Fruit fly (Drosophila melanogaster) ovary, adult (tissue): ENCODE results near the gene rngo.

Experiments used
- CG17801 ChIP-seq: fragments of 200-800 bp; optimal IDR thresholded peaks from 2 replicates; lab custom pipeline; 2019; ENCODE audit warnings: missing biosample characterization, mild to moderate bottlenecking, missing genetic modification characterization, moderate library complexity; ENCODE audit not compliant: partially characterized antibody

Gene rngo

DNA sequence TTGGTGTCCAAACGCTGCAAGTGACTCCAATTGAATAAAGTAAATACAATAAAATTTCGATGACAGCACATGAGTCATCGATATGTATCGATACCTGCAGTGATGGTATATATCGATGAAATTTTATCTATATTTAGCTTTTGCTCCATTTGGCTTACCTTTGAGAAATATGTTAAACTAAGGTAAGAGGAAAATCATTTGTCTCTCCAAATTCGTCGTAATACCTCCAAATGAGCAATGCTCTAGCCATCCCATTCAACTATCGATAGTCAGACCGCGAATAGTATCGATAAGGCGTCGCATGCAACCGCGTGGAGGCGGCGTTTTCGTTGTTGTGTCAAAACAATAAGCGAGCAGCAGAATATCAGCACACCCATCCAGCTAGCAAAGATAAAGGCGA, at the start of gene rngo, which contains the start of gene Cdc50:
Gene rngo (plus strand): TSS at position 189 of the 400 bp plus-strand sequence.
Gene Cdc50 (minus strand): TSS at position 52 of the 400 bp plus-strand sequence.
- TF ChIP-seq CG17801 (GFP tag; lab: Kevin White, UChicago), result peak; percentile 46

DNA sequence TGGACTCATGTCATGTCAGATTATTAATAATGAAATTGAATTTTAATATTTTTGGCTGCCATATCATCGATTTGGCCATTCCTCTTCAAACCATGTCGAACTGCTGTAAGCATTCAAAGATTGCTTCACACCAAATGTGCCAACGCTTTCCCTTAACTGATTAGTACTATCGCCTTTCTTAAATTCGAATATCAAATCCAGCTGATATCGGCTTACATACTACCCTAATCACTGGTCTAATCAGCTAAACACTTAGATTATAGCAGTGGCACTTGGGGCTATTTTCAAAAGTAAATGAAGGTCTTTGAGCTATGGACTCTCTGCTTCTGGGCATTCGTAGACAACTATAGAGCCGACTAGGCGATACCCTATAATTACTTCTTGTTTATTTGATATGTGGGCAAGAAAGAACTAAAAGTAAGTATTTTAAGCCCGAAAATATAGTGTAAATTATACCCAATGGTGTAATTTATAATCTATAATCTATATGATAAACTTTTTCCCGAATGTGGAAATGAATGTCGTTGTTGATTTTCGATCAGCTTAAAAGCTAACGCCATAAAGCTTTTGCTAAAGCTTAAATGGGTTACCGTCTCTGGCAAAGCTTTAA, 37.3 kb upstream of the rngo start:
- TF ChIP-seq CG17801 (GFP tag; lab: Kevin White, UChicago), result peak; percentile 74

DNA sequence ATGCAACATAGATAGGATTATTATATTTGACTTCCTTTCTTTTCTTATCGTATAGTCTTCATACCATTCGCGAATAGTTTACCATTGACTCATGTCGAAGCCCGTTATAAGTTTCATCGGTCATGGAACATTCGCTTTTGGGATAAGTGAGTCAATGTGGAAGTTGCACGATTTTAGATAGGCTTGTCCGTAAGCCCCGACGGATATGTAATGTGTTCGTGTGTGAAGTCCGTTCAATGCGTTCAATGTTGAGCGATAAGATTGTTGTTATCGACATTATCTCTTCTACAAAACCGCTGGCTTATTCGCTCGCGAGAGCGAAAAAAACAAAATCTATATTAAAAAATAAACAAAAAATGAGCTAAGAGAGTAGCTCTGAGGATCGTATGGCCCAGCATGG, 36.4 kb upstream of the rngo start, which contains the start of gene CG9981:
Gene CG9981 (minus strand): TSS at position 320 of the 400 bp plus-strand sequence.
- no peak for TF ChIP-seq CG17801 (GFP tag; lab: Kevin White, UChicago)

DNA sequence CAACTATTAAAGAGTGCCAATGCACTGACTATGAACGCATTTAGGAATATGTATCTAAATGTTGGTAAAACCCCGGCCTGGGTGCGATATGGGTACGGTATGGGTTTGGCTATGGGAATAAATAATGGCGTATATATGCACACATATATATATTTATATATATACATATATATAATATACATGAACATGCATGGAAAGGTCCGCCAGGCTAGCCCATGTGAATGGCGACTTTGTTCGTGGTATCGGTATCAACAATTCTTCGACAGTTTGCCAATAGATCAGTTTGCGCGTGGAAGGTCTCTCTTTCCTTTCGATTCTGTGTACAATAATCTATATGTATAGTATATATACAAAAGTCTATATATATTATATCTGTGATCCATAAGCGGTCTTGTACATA, 36.0 kb upstream of the rngo start, which contains the start of gene CG4301:
Gene CG4301 (plus strand): TSS at position 301 of the 400 bp plus-strand sequence.
- no peak for TF ChIP-seq CG17801 (GFP tag; lab: Kevin White, UChicago)

DNA sequence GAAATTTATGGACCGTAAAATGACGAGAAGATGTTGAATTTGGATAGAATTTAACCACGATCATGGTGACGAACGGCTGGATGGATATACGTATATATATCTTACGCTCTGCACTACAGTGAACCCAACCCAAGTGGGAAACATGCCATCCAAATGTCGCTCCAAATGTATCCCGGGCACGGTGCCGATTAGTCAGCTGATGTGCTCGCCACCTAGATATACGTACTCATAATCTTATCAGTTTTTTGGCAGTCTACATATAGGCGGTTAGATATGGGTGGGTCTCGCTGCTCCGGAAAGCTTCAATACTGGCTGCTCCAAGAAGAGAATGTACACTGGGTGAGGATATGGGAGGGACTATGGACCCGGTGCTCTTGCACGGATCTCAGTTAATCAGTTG, 35.1 kb upstream of the rngo start:
- no peak for TF ChIP-seq CG17801 (GFP tag; lab: Kevin White, UChicago)

DNA sequence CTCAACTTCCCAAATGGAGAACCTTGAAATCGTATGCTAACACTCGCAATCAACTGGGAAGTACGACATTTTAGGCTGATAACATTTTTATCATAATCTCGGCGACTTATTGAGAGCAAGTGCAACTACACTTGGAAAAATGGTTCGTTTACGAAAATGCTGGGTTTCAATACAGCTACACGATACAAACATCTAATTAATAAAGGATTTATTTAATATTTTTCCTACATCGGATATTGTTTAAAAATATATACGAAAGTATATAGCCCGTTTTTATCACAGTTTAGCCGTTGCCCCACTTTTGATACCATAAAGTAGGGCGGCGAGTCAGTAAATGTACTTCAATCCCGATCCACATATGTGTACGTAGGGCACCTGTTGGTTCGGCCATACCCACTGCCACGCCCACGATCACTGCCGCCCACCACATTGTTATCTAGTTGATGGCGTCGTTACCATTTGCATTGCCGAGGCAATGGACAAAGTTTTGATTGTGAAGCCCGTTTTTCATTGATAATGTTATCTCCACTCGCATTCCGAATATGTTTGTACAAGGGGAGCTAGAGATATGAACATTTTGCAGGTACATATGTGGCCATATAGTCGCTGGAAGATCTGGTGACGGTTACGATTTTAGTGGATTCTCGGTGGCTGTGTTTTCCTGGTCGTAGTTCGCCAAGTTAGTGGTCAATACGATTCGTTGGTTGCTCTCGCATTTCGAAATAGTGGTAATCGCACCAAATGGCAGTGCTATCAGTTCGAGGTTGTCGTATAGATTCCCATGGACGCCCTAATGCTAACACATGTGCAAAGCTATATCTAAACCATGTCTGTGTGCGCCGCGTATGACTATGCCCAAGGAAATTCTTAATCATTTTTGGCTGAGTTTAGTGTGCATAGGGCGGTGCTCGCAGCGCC, 26.5 kb upstream of the rngo start, which contains the start of gene Traf-like:
Gene Traf-like (plus strand): TSS at position 596 of the 918 bp plus-strand sequence.
- TF ChIP-seq CG17801 (GFP tag; lab: Kevin White, UChicago), result no peak

DNA sequence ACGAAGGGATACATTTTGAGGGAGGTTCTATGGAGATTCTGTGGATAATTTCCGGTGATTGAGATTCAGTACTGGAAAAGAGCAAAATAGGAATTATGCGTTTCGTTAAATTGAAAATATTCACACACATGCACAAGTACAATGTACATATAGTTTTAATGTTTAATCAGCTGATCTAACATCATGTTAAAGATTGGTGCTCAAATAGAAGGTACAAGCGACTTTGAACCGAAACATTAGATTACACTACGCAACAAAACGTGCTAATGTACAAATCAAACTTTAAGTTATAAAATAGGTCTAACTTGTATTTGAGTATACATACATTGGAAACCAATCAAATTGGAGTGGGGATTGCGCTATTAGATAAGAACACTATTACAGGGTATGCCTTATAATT, 21.2 kb upstream of the rngo start:
- TF ChIP-seq CG17801 (GFP tag; lab: Kevin White, UChicago), result no peak

DNA sequence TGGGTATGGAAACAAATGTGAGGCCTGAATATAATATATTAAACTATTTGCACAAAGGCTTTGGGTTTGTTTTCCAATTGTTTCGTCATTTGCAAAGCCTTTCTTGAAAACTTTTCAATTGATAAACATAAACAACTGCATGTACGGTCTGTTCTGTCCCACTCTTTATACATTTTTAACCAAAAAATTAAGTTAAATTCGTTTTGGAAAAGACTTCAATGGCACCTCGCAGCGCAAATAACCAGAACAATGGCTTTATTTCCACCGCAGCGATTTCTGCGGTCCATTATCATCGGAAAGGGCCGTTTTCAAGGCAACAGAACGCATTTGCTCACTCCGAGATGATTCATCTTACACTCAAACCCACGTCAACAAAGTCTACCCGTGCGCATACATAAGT, 20.4 kb upstream of the rngo start:
- no peak for TF ChIP-seq CG17801 (GFP tag; lab: Kevin White, UChicago)

DNA sequence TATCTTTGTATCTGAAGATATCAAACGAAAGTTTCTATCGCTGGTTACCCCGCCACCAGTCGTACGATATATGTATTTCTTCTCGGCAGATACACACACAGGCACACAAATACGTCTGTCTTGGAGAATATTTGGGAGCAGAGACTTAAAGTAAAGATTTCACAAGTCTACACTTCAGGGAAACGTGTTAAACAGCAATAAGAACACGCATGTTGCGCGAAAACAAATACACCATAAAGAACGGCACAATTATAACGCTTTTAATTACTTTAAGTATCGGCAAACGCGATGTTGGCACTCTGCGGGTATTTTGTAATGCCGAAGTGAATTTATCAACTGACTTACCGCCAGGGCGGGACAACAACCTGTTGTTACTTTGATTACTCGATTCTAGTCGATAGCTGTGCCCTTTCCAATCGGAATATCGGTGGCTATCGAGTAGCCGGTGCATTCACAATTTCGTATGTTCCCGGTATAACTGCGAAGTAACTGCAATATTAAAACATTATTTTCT, 19.3 kb upstream of the rngo start, which contains the start of gene AnxB11:
Gene AnxB11 (minus strand): TSS at position 367 of the 514 bp plus-strand sequence.
- TF ChIP-seq CG17801 (GFP tag; lab: Kevin White, UChicago), result no peak

DNA sequence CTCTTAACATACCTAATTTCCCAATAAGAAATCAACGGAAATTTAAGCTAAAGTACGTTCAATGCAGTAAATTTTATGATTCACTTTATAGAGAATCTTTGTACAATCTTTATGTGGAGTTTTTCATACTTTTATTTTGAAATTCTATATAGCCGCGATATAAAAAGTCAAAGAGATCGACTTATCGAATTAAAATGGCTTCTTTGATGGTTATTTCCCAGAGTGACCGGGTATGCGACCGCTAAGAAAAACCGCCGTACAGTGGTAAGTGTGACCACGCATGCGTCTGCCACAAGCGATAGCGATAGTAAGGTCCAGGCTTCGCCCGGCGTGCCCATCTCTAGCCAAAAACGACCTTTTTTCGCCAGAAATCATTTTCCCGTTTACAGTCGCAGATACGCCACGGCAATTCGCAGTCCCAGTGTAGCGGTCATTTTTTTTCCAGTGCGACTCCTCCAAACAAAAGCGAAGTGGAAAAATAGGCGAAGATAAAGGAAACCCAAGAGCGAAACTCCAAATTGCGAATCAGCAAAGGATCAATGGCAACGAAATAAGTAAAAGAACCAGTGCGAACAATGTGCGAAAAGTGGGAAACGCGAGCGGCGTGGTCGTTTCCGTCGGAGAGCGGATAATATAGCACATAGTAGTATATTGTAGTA, 18.6 kb upstream of the rngo start, which contains the start of gene hang:
Gene hang (plus strand): TSS at position 366 of the 659 bp plus-strand sequence.
- TF ChIP-seq CG17801 (GFP tag; lab: Kevin White, UChicago), result peak; percentile 37

DNA sequence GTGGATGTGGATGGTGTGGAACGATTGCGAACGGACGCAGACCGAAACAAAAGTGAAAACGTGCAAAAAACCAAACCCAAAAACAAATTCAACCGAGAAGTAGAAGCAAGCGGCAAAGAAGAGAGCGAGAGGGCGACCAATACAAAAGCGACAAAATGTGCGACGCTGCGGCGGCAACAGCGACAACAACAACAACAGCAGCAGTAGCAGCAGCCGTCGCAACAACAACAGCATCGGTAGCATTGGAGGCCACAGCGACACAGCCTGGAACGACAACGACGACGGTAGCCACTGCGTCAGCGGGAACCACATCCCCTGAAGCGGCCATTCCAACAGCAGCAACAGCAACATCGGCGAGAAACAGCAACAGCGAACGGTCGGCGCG, 18.1 kb upstream of the rngo start:
- TF ChIP-seq CG17801 (GFP tag; lab: Kevin White, UChicago), result peak; percentile 36

DNA sequence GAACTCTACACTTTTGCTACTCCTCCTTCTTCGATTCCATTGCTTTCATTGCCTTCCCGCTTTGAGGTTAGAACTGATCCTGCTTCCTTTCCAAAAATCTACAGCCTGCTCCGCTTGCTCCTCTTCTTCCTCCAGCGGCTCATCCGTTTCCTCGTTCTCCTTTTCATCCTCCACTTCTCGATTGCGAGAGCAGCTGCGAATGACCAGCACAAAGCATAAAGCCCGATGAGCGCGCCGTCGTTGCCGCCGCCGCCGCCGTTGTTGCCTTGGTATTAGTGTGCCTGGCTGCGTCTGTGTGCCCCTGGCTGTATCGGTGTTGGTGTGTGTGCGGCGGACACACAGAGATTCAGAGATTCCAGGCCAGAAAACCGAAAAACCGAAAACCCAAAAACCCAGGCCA, 16.9 kb upstream of the rngo start:
- no peak for TF ChIP-seq CG17801 (GFP tag; lab: Kevin White, UChicago)

DNA sequence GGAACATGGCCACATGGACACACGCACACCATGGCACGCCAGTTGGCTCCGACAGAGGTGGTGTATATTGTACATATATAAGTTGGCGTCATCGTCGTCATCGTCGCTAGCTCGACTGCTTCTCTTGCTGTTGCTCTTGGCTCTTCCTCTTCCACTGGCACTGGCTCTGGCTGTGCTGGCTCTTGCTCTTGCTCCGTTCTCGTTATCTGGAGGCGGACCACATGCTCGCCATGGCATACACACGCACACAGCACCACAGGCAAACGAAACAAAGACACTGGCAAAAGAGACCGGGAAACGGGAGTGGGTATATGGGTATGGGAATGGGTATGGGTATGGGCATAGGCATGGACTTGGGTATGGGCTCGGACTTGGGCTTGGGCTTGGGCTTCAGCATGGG, 16.1 kb upstream of the rngo start:
- TF ChIP-seq CG17801 (GFP tag; lab: Kevin White, UChicago), result no peak

DNA sequence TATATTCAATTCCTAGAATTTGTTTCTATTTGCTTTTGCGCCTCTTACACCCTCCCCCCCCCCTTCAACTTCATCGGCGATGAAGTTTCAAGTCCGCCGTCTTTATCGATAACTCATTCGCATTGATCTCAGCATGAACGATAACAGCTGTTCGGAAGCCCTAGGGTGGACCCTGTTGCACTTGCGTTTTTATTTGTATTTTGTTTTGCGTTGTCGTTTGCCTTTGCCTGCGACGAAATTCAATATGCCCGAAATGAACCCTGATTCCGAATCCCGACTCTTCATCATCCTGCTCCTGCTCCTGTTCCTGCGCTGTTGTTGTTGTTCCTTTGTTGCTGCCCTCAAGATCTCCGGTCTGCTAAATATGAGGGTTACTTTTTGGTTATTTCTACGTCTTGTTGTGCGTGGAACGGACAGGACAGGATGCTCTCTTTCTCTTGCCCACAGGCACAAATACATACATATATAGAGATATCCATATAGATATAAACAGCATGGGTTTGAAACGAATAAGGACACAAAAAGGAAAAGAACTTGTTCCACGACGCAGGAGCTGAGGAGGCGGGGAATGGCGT, 14.7 kb upstream of the rngo start:
- no peak for TF ChIP-seq CG17801 (GFP tag; lab: Kevin White, UChicago)
